Fruit fly (Drosophila melanogaster): ENCODE results near the gene CG16986.

CG16986 gene

dm6 chr3L:2584119-2584805, 15.9 kb upstream of the CG16986 start (continued):
- TF ChIP-seq CG7745 (tag; optimal IDR thresholded peaks at IDR 0.05), result no peak
- peak; percentile 68 for TF ChIP-seq dm (GFP tag; optimal IDR thresholded peaks at IDR 0.05)
- TF ChIP-seq Sox100B (GFP tag; optimal IDR thresholded peaks at IDR 0.05), result peak; percentile 92
- TF ChIP-seq CG6683 (GFP tag; optimal IDR thresholded peaks at IDR 0.05), result peak; percentile 78
- peak; percentile 47 for TF ChIP-seq D19B (GFP tag; optimal IDR thresholded peaks at IDR 0.05)
- peak; percentile 84 for TF ChIP-seq bcd (GFP tag; optimal IDR thresholded peaks at IDR 0.05)
- TF ChIP-seq CG10959 (GFP tag; IDR thresholded peaks at IDR 0.05), result no peak
- TF ChIP-seq CG14667 (GFP tag; IDR thresholded peaks at IDR 0.05), result peak; percentile 40; the same call in 1 of the 2 replicates
- TF ChIP-seq Drgx (GFP tag; IDR thresholded peaks at IDR 0.05), result peak; percentile 79
- TF ChIP-seq CG5953 (GFP tag; IDR thresholded peaks at IDR 0.05), result 0 out of 2 replicates have a peak, but pooled peaks have one; percentile 41
- TF ChIP-seq CG10321 (GFP tag; IDR thresholded peaks at IDR 0.05), result no peak
- TF ChIP-seq Bgb (GFP tag; IDR thresholded peaks at IDR 0.05; ENCODE audit: partially characterized antibody), result peak; percentile 58; the same call in 1 of the 2 replicates
- TF ChIP-seq odd (GFP tag; optimal IDR thresholded peaks at IDR 0.05), result peak; percentile 87
- no peak for TF ChIP-seq CG17912 (GFP tag; optimal IDR thresholded peaks at IDR 0.05)
- TF ChIP-seq CG3407 (GFP tag; optimal IDR thresholded peaks at IDR 0.05), result peak; percentile 56
- TF ChIP-seq ken (GFP tag; IDR thresholded peaks at IDR 0.05), result 0 out of 3 replicates have a peak, but pooled peaks have one; percentile 3
- no peak for TF ChIP-seq cad (GFP tag; optimal IDR thresholded peaks at IDR 0.05)
- TF ChIP-seq slbo (GFP tag; IDR thresholded peaks at IDR 0.05), result peak; percentile 68
- peak; percentile 35 for TF ChIP-seq CG30020 (tag; optimal IDR thresholded peaks at IDR 0.05)
- no peak for TF ChIP-seq z (GFP tag; IDR thresholded peaks at IDR 0.05)
- TF ChIP-seq CG16779 (GFP tag; IDR thresholded peaks at IDR 0.05), result no peak
- peak; percentile 76 for TF ChIP-seq Hr3 (GFP tag; optimal IDR thresholded peaks at IDR 0.05)
- TF ChIP-seq sisA (GFP tag; IDR thresholded peaks at IDR 0.05), result peak; percentile 72
- peak; percentile 37; the same call in 1 of the 2 replicates for TF ChIP-seq gt (GFP tag; IDR thresholded peaks at IDR 0.05)
- TF ChIP-seq Hey (tag; optimal IDR thresholded peaks at IDR 0.05), result no peak
- peak; percentile 56 for TF ChIP-seq jing (GFP tag; optimal IDR thresholded peaks at IDR 0.05)
- TF ChIP-seq CG12942 (GFP tag; optimal IDR thresholded peaks at IDR 0.05), result peak; percentile 69
- no peak for TF ChIP-seq inv (GFP tag; IDR thresholded peaks at IDR 0.05; ENCODE audit: partially characterized antibody)
- TF ChIP-seq sna (GFP tag; IDR thresholded peaks at IDR 0.05; ENCODE audit: partially characterized antibody), result 0 out of 2 replicates have a peak, but pooled peaks have one; percentile 33
- TF ChIP-seq E2f1 (GFP tag; IDR thresholded peaks at IDR 0.05), result peak; percentile 73
- peak; percentile 77 for TF ChIP-seq chn (GFP tag; optimal IDR thresholded peaks at IDR 0.05)
- TF ChIP-seq CG6791 (GFP tag; IDR thresholded peaks at IDR 0.05; ENCODE audit: partially characterized antibody), result 0 out of 3 replicates have a peak, but pooled peaks have one; percentile 41
- TF ChIP-seq CG17802 (tag; optimal IDR thresholded peaks at IDR 0.05), result peak; percentile 15
- TF ChIP-seq CG9609 (GFP tag; optimal IDR thresholded peaks at IDR 0.05), result peak; percentile 66
- peak; percentile 91 for TF ChIP-seq gem (tag; optimal IDR thresholded peaks at IDR 0.05)
- TF ChIP-seq NC2β (GFP tag; optimal IDR thresholded peaks at IDR 0.05), result peak; percentile 57
- peak; percentile 68 for TF ChIP-seq Vsx1 (GFP tag; optimal IDR thresholded peaks at IDR 0.05)
- peak; percentile 86 for TF ChIP-seq CG3281 (GFP tag; optimal IDR thresholded peaks at IDR 0.05)
- TF ChIP-seq trh (GFP tag; optimal IDR thresholded peaks at IDR 0.05), result no peak
- TF ChIP-seq CG7271 (tag; optimal IDR thresholded peaks at IDR 0.05), result no peak
- TF ChIP-seq jumu (GFP tag; optimal IDR thresholded peaks at IDR 0.05), result peak; percentile 63
- peak; percentile 50 for TF ChIP-seq CG6854 (GFP tag; optimal IDR thresholded peaks at IDR 0.05)
- peak; percentile 76 for TF ChIP-seq CG10462 (GFP tag; optimal IDR thresholded peaks at IDR 0.05)
- TF ChIP-seq CG4617 (GFP tag; optimal IDR thresholded peaks at IDR 0.05; ENCODE audit: borderline replicate concordance), result peak; percentile 40
- TF ChIP-seq jigr1 (GFP tag; IDR thresholded peaks at IDR 0.05), result peak; percentile 57; the same call in 2 of the 3 replicates
- TF ChIP-seq emc (GFP tag; optimal IDR thresholded peaks at IDR 0.05), result no peak
- TF ChIP-seq CG17186 (GFP tag; optimal IDR thresholded peaks at IDR 0.05), result peak; percentile 81
- TF ChIP-seq dysf (GFP tag; IDR thresholded peaks at IDR 0.05), result peak; percentile 88
- 0 out of 3 replicates have a peak, but pooled peaks have one; percentile 39 for TF ChIP-seq CG6175 (GFP tag; IDR thresholded peaks at IDR 0.05)

Measured in whole organism, embryonic.